Fruit fly (Drosophila melanogaster): ENCODE measurements around the gene Ir94g.
A peak's percentile ranks its signal among the peaks of the same experiment; 100 is the strongest.

Ir94g gene

DNA sequence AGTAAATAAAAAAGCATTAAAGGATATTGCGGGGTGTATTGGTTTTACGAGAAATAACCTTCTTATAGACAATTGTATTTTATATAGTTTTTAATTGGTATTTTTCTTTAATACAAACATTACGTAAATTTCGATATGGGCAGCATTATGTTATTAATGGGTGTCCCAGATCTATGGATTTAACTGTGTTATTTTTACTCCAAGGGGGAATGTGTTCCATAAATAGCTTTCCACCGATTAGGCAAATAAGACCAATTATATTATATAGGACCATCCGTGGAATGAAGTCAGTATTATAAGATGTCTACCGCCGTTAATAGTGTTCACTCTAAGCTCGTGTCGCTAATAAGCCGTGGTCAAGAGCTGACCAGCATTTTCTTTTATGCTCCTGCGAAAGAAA is at the start of gene Ir94g:
TSS of gene Ir94g (plus strand) at position 301 of the 400 bp plus-strand sequence.
- TF ChIP-seq EcR (GFP tag; optimal IDR thresholded peaks at IDR 0.05) (no peak), psq (optimal IDR thresholded peaks at IDR 0.05) (no peak), usp (GFP tag; optimal IDR thresholded peaks at IDR 0.05) (no peak), Dll (optimal IDR thresholded peaks at IDR 0.05) (no peak), pan (optimal IDR thresholded peaks at IDR 0.05) (no peak), CG8478 (optimal IDR thresholded peaks at IDR 0.05) (no peak)

DNA sequence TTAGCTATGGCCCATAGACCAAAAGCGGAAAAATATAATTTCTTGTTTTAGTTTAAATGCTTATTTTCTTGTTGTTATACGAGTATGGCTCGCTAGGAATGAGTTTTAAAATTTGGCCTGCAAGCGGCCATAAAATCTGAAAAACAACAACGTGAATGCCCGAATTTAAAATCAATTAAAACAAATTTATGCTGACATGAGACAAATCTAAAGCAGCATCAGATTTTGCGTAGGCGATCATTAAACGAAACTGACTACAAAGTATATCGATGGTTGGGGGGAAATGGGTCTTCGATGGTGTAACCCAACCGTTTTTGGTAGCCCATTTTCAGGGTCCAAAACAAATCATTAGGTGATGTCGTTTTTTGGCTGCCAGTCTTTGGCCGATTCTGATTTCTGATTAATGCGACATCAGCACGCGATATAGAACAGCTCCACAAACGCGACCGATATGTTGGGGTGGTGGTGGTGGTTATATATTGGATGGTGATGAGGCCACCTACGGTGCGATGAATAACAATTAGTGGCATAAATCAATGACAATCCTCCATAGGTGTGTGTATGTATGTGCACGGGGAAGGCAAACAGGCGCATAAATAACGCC is 45.4 kb upstream of the Ir94g start:
- TF ChIP-seq Dll (optimal IDR thresholded peaks at IDR 0.05): no peak
- TF ChIP-seq usp (GFP tag; optimal IDR thresholded peaks at IDR 0.05): no peak
- no peak for TF ChIP-seq EcR (GFP tag; optimal IDR thresholded peaks at IDR 0.05)
- TF ChIP-seq pan (optimal IDR thresholded peaks at IDR 0.05): no peak
- no peak for TF ChIP-seq CG8478 (optimal IDR thresholded peaks at IDR 0.05)
- no peak for TF ChIP-seq psq (optimal IDR thresholded peaks at IDR 0.05)

DNA sequence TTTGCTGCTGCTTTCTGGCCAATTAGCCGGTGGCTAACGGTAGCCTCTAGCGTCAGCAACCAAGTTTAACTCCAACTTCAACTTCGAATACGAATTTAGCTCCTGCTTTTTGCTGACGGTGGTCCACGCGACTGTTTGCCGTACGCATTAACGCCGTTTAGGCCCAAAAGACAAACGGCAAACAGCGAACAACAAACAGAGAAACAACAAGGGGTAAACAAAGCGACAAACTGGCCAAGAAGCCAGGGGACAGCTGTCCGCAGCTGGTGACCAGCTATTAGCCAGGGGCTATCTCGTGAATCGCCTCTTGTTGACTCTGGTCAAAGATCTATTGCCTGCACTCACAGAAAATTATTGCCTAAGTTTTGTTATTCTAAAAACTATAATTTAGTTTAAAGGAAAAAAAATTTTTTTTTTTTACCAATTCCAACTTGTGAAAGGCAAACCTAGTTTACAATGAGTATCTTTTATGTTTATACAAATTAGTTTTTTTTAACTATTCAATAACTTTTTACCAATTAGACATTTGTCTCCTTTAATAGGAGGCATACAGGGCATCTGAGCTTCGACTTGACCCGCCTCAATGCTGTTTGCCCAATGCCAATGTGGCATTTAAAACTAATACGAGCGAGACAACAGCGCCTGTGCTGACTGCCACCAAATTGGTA is 38.3 kb upstream of the Ir94g start:
- TF ChIP-seq EcR (GFP tag; optimal IDR thresholded peaks at IDR 0.05): no peak
- TF ChIP-seq usp (GFP tag; optimal IDR thresholded peaks at IDR 0.05): no peak
- no peak for TF ChIP-seq psq (optimal IDR thresholded peaks at IDR 0.05)
- TF ChIP-seq CG8478 (optimal IDR thresholded peaks at IDR 0.05): no peak
- TF ChIP-seq Dll (optimal IDR thresholded peaks at IDR 0.05): no peak
- TF ChIP-seq pan (optimal IDR thresholded peaks at IDR 0.05): no peak

dm6 chr3R:23455866-23456265 is 27.8 kb upstream of the Ir94g start:
- TF ChIP-seq psq (optimal IDR thresholded peaks at IDR 0.05) (no peak), EcR (GFP tag; optimal IDR thresholded peaks at IDR 0.05) (no peak), CG8478 (optimal IDR thresholded peaks at IDR 0.05) (no peak), usp (GFP tag; optimal IDR thresholded peaks at IDR 0.05) (no peak), Dll (optimal IDR thresholded peaks at IDR 0.05) (no peak), pan (optimal IDR thresholded peaks at IDR 0.05) (no peak)

- TF ChIP-seq CG8478 (optimal IDR thresholded peaks at IDR 0.05): no peak
- no peak for TF ChIP-seq psq (optimal IDR thresholded peaks at IDR 0.05)
- TF ChIP-seq pan (optimal IDR thresholded peaks at IDR 0.05): no peak
- TF ChIP-seq EcR (GFP tag; optimal IDR thresholded peaks at IDR 0.05): no peak
- TF ChIP-seq Dll (optimal IDR thresholded peaks at IDR 0.05): no peak
- TF ChIP-seq usp (GFP tag; optimal IDR thresholded peaks at IDR 0.05): no peak
Measured at dm6 chr3R:23460667-23461066, 23.0 kb upstream of the Ir94g start.

- TF ChIP-seq psq (optimal IDR thresholded peaks at IDR 0.05) (no peak), EcR (GFP tag; optimal IDR thresholded peaks at IDR 0.05) (peak; percentile 49 to 98)
Measured at dm6 chr3R:23472011-23472958, 11.4 kb upstream of the Ir94g start, which contains the start of gene CG4374. Gene CG4374, minus strand, starts transcription at chr3R:23472278.

- TF ChIP-seq Dll (optimal IDR thresholded peaks at IDR 0.05) (no peak), CG8478 (optimal IDR thresholded peaks at IDR 0.05) (no peak), usp (GFP tag; optimal IDR thresholded peaks at IDR 0.05) (no peak), EcR (GFP tag; optimal IDR thresholded peaks at IDR 0.05) (no peak), pan (optimal IDR thresholded peaks at IDR 0.05) (no peak), psq (optimal IDR thresholded peaks at IDR 0.05) (no peak)
Measured at dm6 chr3R:23476085-23476484, 7.6 kb upstream of the Ir94g start.

- TF ChIP-seq usp (GFP tag; optimal IDR thresholded peaks at IDR 0.05): no peak
- TF ChIP-seq psq (optimal IDR thresholded peaks at IDR 0.05): no peak
- no peak for TF ChIP-seq CG8478 (optimal IDR thresholded peaks at IDR 0.05)
- no peak for TF ChIP-seq pan (optimal IDR thresholded peaks at IDR 0.05)
- no peak for TF ChIP-seq Dll (optimal IDR thresholded peaks at IDR 0.05)
Measured at dm6 chr3R:23481249-23481915, 2.3 kb upstream of the Ir94g start, which contains the start of gene Ir94f. Gene Ir94f, plus strand, starts transcription at chr3R:23481865.

DNA sequence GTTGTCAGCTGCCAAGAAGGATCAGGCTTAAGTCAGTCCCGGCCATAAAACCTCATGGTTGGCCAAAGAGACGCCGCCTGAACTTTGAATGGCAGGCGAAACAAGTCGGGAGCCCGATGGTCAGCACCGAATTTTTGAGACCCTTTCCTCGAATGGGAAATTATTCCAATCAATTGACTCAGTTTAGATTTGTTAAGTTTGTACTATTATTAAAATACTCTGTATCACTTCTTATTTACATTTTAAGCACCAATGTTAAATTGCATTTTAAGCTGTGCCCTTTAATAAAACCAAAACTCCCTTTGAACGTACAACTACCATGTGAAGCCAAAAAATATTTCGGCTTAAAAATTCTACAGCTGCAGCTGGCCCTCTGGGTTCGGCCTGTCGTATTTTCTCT is 3.1 kb downstream of the Ir94g start:
- TF ChIP-seq usp (GFP tag; optimal IDR thresholded peaks at IDR 0.05) (no peak), CG8478 (optimal IDR thresholded peaks at IDR 0.05) (no peak), EcR (GFP tag; optimal IDR thresholded peaks at IDR 0.05) (no peak), Dll (optimal IDR thresholded peaks at IDR 0.05) (no peak), psq (optimal IDR thresholded peaks at IDR 0.05) (no peak), pan (optimal IDR thresholded peaks at IDR 0.05) (no peak)

dm6 chr3R:23487201-23487600 is 3.5 kb downstream of the Ir94g start, which contains the start of gene Ir94h:
Gene Ir94h, plus strand, starts transcription at chr3R:23487501.
- TF ChIP-seq Dll (optimal IDR thresholded peaks at IDR 0.05) (no peak), CG8478 (optimal IDR thresholded peaks at IDR 0.05) (no peak), pan (optimal IDR thresholded peaks at IDR 0.05) (no peak), usp (GFP tag; optimal IDR thresholded peaks at IDR 0.05) (no peak), psq (optimal IDR thresholded peaks at IDR 0.05) (no peak), EcR (GFP tag; optimal IDR thresholded peaks at IDR 0.05) (no peak)

DNA sequence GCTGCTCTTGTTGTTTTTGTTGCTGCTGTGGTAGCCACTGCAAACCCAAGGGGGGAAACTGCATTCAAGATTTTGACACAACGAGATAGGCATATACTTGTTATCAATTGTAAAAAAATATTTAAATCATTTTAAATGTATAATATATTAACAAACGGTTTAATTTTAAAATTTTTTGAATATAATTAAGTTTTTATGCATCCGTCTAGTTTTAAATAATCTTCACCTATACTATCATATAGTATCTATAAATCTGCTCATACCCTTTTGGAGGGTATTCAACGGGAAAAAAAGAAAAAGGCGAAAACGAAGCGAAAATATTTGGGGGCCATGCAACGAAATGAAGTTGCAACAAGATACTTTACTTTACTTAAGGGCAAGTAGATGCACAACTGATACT is 12.8 kb downstream of the Ir94g start:
- TF ChIP-seq CG8478 (optimal IDR thresholded peaks at IDR 0.05) (no peak), Dll (optimal IDR thresholded peaks at IDR 0.05) (no peak), usp (GFP tag; optimal IDR thresholded peaks at IDR 0.05) (no peak), EcR (GFP tag; optimal IDR thresholded peaks at IDR 0.05) (no peak), psq (optimal IDR thresholded peaks at IDR 0.05) (no peak), pan (optimal IDR thresholded peaks at IDR 0.05) (no peak)

Data from whole organism.